Worm (Caenorhabditis elegans): ENCODE measurements around the gene srh-208.

DNA sequence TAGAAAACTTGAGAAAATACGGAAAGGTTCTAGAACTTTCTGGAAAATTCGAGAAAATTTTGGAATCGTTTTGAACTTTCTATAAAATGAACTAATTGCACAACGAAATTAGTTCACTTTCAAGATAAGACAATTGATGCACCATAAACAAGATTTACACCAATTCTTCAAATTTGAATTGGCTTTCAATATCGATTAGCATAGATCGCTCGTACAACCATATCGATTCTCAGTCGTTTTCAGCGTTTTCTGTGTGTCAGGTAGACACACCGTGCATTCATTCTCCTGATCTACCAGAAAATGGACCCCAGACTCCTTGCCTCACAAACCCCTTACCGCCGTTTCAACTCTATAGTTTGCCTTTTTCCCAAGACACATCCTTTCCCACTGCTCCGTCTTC lies 34.8 kb upstream of the srh-208 start, which contains the start of gene fbxb-117:
- TF ChIP-seq nhr-28 (tag; optimal IDR thresholded peaks at IDR 0.05): no peak
- TF ChIP-seq unc-62 (GFP tag; optimal IDR thresholded peaks at IDR 0.05): no peak
- no peak for TF ChIP-seq elt-1 (tag; optimal IDR thresholded peaks at IDR 0.05; ENCODE audit: borderline replicate concordance, insufficient read depth)
- no peak for TF ChIP-seq nhr-2 (tag; optimal IDR thresholded peaks at IDR 0.05)
- no peak for TF ChIP-seq nhr-76 (tag; optimal IDR thresholded peaks at IDR 0.05)
- no peak for TF ChIP-seq nhr-237 (tag; optimal IDR thresholded peaks at IDR 0.05)
- TF ChIP-seq zip-8 (tag; optimal IDR thresholded peaks at IDR 0.05): no peak
- no peak for TF ChIP-seq pha-4 (tag; optimal IDR thresholded peaks at IDR 0.05)
- TF ChIP-seq mep-1 (tag; optimal IDR thresholded peaks at IDR 0.05): no peak

Data from whole organism, mixed stage, embryonic.